Fruit fly (Drosophila melanogaster): ENCODE results near the gene CG3857.

Gene CG3857

DNA sequence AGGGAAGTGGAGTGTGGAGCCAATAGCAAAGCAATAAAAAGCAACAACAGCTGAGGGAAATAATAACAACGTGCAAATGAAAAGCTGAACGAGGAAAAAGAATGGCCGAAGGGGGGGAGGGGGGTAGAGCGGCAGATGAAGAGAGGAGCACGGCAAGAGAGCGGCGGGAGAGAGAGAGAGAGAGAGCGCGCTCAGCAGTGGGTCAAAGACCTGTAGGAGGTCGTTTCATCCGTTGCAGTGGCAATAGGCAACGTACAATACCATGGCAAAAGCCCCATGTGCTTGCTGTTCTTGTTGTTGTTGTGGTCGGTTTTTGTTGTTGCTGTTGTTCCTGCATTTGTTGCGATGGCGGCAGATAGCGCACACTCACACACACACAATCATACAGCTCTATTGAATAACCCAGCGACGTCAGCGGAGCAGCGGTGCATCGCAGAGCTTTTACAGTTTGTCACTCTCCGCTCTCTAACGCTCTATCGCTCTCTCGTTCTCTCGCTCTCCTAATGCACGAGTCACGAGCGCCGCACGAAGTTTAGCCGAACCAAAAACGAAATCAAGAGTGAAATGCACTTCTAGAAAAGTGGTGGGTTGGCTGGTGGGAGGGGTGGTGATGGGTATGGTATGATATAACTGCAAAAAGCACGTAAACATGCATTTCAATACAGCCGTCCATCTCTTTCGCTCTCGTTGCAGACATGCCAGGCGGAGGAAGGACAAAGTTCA lies 36.2 kb upstream of the CG3857 start (continued):
- TF ChIP-seq CG18476 (GFP tag; optimal IDR thresholded peaks at IDR 0.05) (no peak), Doc2 (GFP tag; IDR thresholded peaks at IDR 0.05) (no peak), CG8359 (GFP tag; optimal IDR thresholded peaks at IDR 0.05; ENCODE audit: borderline replicate concordance) (no peak), CG11085 (GFP tag; IDR thresholded peaks at IDR 0.05) (no peak), CG3407 (GFP tag; optimal IDR thresholded peaks at IDR 0.05) (no peak), grn (GFP tag; optimal IDR thresholded peaks at IDR 0.05) (peak; percentile 89), CG18619 (GFP tag; optimal IDR thresholded peaks at IDR 0.05) (no peak), ken (GFP tag; IDR thresholded peaks at IDR 0.05) (no peak), dysf (GFP tag; IDR thresholded peaks at IDR 0.05) (no peak), abd-A (tag; optimal IDR thresholded peaks at IDR 0.05) (peak; percentile 38), Mad (GFP tag; optimal IDR thresholded peaks at IDR 0.05) (no peak), CG9876 (GFP tag; optimal IDR thresholded peaks at IDR 0.05) (no peak), usp (GFP tag; optimal IDR thresholded peaks at IDR 0.05) (no peak), CG14965 (GFP tag; optimal IDR thresholded peaks at IDR 0.05; ENCODE audit: borderline replicate concordance) (no peak), CG7839 (tag; optimal IDR thresholded peaks at IDR 0.05) (no peak), CG9215 (GFP tag; IDR thresholded peaks at IDR 0.05) (no peak), yki (optimal IDR thresholded peaks at IDR 0.05) (peak; percentile 78), Ada2b (GFP tag; IDR thresholded peaks at IDR 0.05) (no peak), dan (GFP tag; IDR thresholded peaks at IDR 0.05) (no peak), Doc3 (GFP tag; IDR thresholded peaks at IDR 0.05; ENCODE audit: partially characterized antibody) (no peak), CG4360 (GFP tag; IDR thresholded peaks at IDR 0.05) (peak; percentile 89), zen2 (GFP tag; IDR thresholded peaks at IDR 0.05; ENCODE audit: partially characterized antibody) (peak; percentile 32; the same call in 1 of the 3 replicates), Nf-YC (tag; optimal IDR thresholded peaks at IDR 0.05) (peak; percentile 61), CG17186 (GFP tag; optimal IDR thresholded peaks at IDR 0.05) (no peak), CG4424 (GFP tag; optimal IDR thresholded peaks at IDR 0.05) (no peak), Eip74EF (GFP tag; optimal IDR thresholded peaks at IDR 0.05) (peak in 1 of 2 experiments; percentile 14), seq (GFP tag; IDR thresholded peaks at IDR 0.05) (no peak), klu (GFP tag; IDR thresholded peaks at IDR 0.05) (no peak), CG12155 (GFP tag; optimal IDR thresholded peaks at IDR 0.05) (no peak), cg (GFP tag; optimal IDR thresholded peaks at IDR 0.05) (peak; percentile 86), Ets97D (GFP tag; optimal IDR thresholded peaks at IDR 0.05) (no peak), Fer3 (tag; optimal IDR thresholded peaks at IDR 0.05) (no peak), CG10147 (GFP tag; optimal IDR thresholded peaks at IDR 0.05) (no peak), ac (GFP tag; optimal IDR thresholded peaks at IDR 0.05) (no peak), dm (GFP tag; optimal IDR thresholded peaks at IDR 0.05) (peak; percentile 23), tll (GFP tag; optimal IDR thresholded peaks at IDR 0.05) (no peak), sqz (GFP tag; optimal IDR thresholded peaks at IDR 0.05) (peak; percentile 16), vfl (GFP tag; optimal IDR thresholded peaks at IDR 0.05) (no peak), chinmo (GFP tag; IDR thresholded peaks at IDR 0.05; ENCODE audit: partially characterized antibody) (peak; percentile 83; the same call in 3 of the 4 replicates), Trl (optimal IDR thresholded peaks at IDR 0.05) (peak; percentile 70 to 87), Trl (GFP tag; optimal IDR thresholded peaks at IDR 0.05) (no peak), MESR4 (GFP tag; optimal IDR thresholded peaks at IDR 0.05) (no peak), CG10543 (GFP tag; optimal IDR thresholded peaks at IDR 0.05) (peak; percentile 24), sisA (GFP tag; IDR thresholded peaks at IDR 0.05) (no peak), CG16815 (GFP tag; optimal IDR thresholded peaks at IDR 0.05) (no peak), Awh (GFP tag; IDR thresholded peaks at IDR 0.05) (0 out of 2 replicates have a peak, but pooled peaks have one; percentile 5), tap (tag; optimal IDR thresholded peaks at IDR 0.05) (no peak), CG34422 (GFP tag; IDR thresholded peaks at IDR 0.05) (no peak), ash1 (GFP tag; optimal IDR thresholded peaks at IDR 0.05) (no peak), H2.0 (GFP tag; IDR thresholded peaks at IDR 0.05) (no peak)

Data from whole organism, embryonic.